Worm (Caenorhabditis elegans) whole organism, L4 larva: ENCODE results near the gene pms-2.
A peak's percentile ranks its signal among the peaks of the same experiment; 100 is the strongest.

ENCODE experiments used
- D1046.2 ChIP-seq: fragments of 200-800 bp; sonication (Bioruptor generic); IDR thresholded peaks from 2 replicates; pipeline ENCODE4 v1.3.6; 2022; ENCODE audit warnings: missing genetic modification characterization, missing compliant biosample characterization
- F37D6.2 ChIP-seq: sonication (generic microtip); optimal IDR thresholded peaks from 2 replicates; lab custom pipeline; 2016; ENCODE audit warnings: mild to moderate bottlenecking, missing genetic modification characterization, missing compliant biosample characterization
- Y48G9A.11 ChIP-seq: fragments of 200-800 bp; sonication (Bioruptor generic); IDR thresholded peaks from 2 replicates; pipeline ENCODE4 v1.3.6; 2022; ENCODE audit warnings: missing genetic modification reagents, missing genetic modification characterization, missing compliant biosample characterization
- Y5F2A.4 ChIP-seq: fragments of 200-800 bp; sonication (Bioruptor generic); optimal IDR thresholded peaks from 2 replicates; lab custom pipeline; 2018; ENCODE audit warnings: mild to moderate bottlenecking, missing genetic modification characterization, missing compliant biosample characterization
- aha-1 ChIP-seq: fragments of 150-350 bp; peaks from one replicate; lab custom pipeline; 2014; ENCODE audit warnings: missing biosample characterization, missing genetic modification characterization
- ama-1 ChIP-seq: fragments of 150-350 bp; optimal IDR thresholded peaks from 2 replicates; lab custom pipeline; 2014; ENCODE audit warnings: inconsistent platforms, mixed read lengths
- ceh-32 ChIP-seq: sonication (generic microtip); optimal IDR thresholded peaks from 2 replicates; lab custom pipeline; 2016; ENCODE audit warnings: mild to moderate bottlenecking, missing genetic modification characterization, missing compliant biosample characterization; ENCODE audit not compliant: poor library complexity
- ceh-62 ChIP-seq: sonication (generic microtip); optimal IDR thresholded peaks from 2 replicates; lab custom pipeline; 2017; ENCODE audit warnings: missing biosample characterization, missing genetic modification characterization
- ces-1 ChIP-seq: fragments of 150-350 bp; sonication (generic microtip); optimal IDR thresholded peaks from 4 replicates; lab custom pipeline; 2014; ENCODE audit warnings: missing biosample characterization, missing genetic modification reagents, missing genetic modification characterization
- ctbp-1 ChIP-seq: fragments of 200-800 bp; sonication (Bioruptor generic); IDR thresholded peaks from 2 replicates; pipeline ENCODE4 v1.3.6; 2022; ENCODE audit warnings: missing genetic modification reagents, missing genetic modification characterization, missing compliant biosample characterization
- daf-19 ChIP-seq: fragments of 200-800 bp; sonication (Bioruptor generic); conservative IDR thresholded peaks from 2 replicates; pipeline ENCODE4 v1.3.6; 2022; ENCODE audit warnings: missing genetic modification characterization, missing compliant biosample characterization
- daf-8 ChIP-seq: fragments of 200-800 bp; sonication (Bioruptor generic); IDR thresholded peaks from 2 replicates; pipeline ENCODE4 v1.3.6; 2022; ENCODE audit warnings: missing genetic modification characterization, missing compliant biosample characterization
- dmd-6 ChIP-seq: fragments of 200-800 bp; sonication (Bioruptor generic); IDR thresholded peaks from 2 replicates; pipeline ENCODE4 v1.3.6; 2022; ENCODE audit warnings: missing genetic modification reagents, missing genetic modification characterization, missing compliant biosample characterization
- dmd-9 ChIP-seq: fragments of 200-800 bp; sonication (Bioruptor generic); IDR thresholded peaks from 2 replicates; pipeline ENCODE4 v1.3.6; 2022; ENCODE audit warnings: missing genetic modification reagents, missing genetic modification characterization, missing compliant biosample characterization
- gei-8 ChIP-seq: fragments of 200-800 bp; sonication (Bioruptor generic); optimal IDR thresholded peaks from 2 replicates; lab custom pipeline; 2018; ENCODE audit warnings: mild to moderate bottlenecking, missing genetic modification characterization, missing compliant biosample characterization
- hif-1 ChIP-seq, 2 experiments: sonication (generic microtip); optimal IDR thresholded peaks; 2 replicates each; lab custom pipeline; 2016 to 2017; ENCODE audit warnings: missing compliant biosample characterization in 2 of 2, missing genetic modification characterization in 2 of 2, missing genetic modification reagents in 2 of 2, missing genotype in 2 of 2, mild to moderate bottlenecking in 1 of 2
- hlh-30 ChIP-seq: sonication (generic microtip); optimal IDR thresholded peaks from 2 replicates; lab custom pipeline; 2017; ENCODE audit warnings: antibody characterized with exemption, mild to moderate bottlenecking, missing genetic modification characterization, missing compliant biosample characterization; ENCODE audit not compliant: insufficient read depth
- lim-7 ChIP-seq: fragments of 200-800 bp; sonication (Bioruptor generic); IDR thresholded peaks from 2 replicates; pipeline ENCODE4 v1.3.6; 2022; ENCODE audit warnings: missing genetic modification characterization, missing compliant biosample characterization
- lin-13 ChIP-seq: fragments of 150-350 bp; optimal IDR thresholded peaks from 2 replicates; lab custom pipeline; 2014; ENCODE audit warnings: missing biosample characterization, missing genetic modification reagents, missing genetic modification characterization
- lin-39 ChIP-seq: fragments of 150-350 bp; optimal IDR thresholded peaks from 2 replicates; lab custom pipeline; 2014; ENCODE audit warnings: missing biosample characterization, missing genetic modification reagents, missing genetic modification characterization
- lir-3 ChIP-seq: sonication (generic microtip); optimal IDR thresholded peaks from 2 replicates; lab custom pipeline; 2016; ENCODE audit warnings: mild to moderate bottlenecking, missing genetic modification characterization, missing compliant biosample characterization
- lsy-2 ChIP-seq, 2 experiments: fragments of 150-350 bp in 1 of 2; sonication (generic microtip) in 1 of 2; optimal IDR thresholded peaks; 2 replicates each; lab custom pipeline; 2014 to 2017; ENCODE audit warnings: missing biosample characterization in 2 of 2, missing genetic modification characterization in 2 of 2
- madf-5 ChIP-seq, 2 experiments: fragments of 200-800 bp; sonication (Bioruptor generic); IDR thresholded peaks; 2 replicates each; pipeline ENCODE4 v1.3.6; 2022; ENCODE audit warnings: missing compliant biosample characterization in 2 of 2, missing genetic modification characterization in 2 of 2
- mdl-1 ChIP-seq, 2 experiments: fragments of 150-350 bp in 1 of 2; sonication (generic microtip) in 1 of 2; optimal IDR thresholded peaks; 2 replicates each; lab custom pipeline; 2014 to 2017; ENCODE audit warnings: missing biosample characterization in 2 of 2, missing genetic modification characterization in 2 of 2
- mep-1 ChIP-seq: fragments of 150-350 bp; sonication (generic microtip); optimal IDR thresholded peaks from 3 replicates; lab custom pipeline; 2014; ENCODE audit warnings: missing biosample characterization, missing genetic modification characterization
- mxl-3 ChIP-seq: fragments of 200-800 bp; sonication (Bioruptor generic); optimal IDR thresholded peaks from 2 replicates; lab custom pipeline; 2018; ENCODE audit warnings: mild to moderate bottlenecking, missing genetic modification characterization, missing compliant biosample characterization
- nhr-10 ChIP-seq: fragments of 150-350 bp; optimal IDR thresholded peaks from 2 replicates; lab custom pipeline; 2014; ENCODE audit warnings: missing biosample characterization, missing genetic modification characterization
- nhr-11 ChIP-seq: fragments of 150-350 bp; optimal IDR thresholded peaks from 2 replicates; lab custom pipeline; 2014; ENCODE audit warnings: missing biosample characterization, missing genetic modification characterization
- nhr-28 ChIP-seq: fragments of 150-350 bp; optimal IDR thresholded peaks from 2 replicates; lab custom pipeline; 2014; ENCODE audit warnings: missing biosample characterization, missing genetic modification characterization
- pha-4 ChIP-seq, 2 experiments: fragments of 150-350 bp in 1 of 2; fragments of 200-800 bp in 1 of 2; sonication (Bioruptor generic) in 1 of 2; IDR thresholded peaks in 1 of 2; optimal IDR thresholded peaks in 1 of 2; 2 replicates each; pipeline versions ENCODE4 v1.3.6 to Lab custom; 2014 to 2022; ENCODE audit warnings: missing genetic modification characterization in 2 of 2, missing genetic modification reagents in 2 of 2, missing biosample characterization in 1 of 2, missing compliant biosample characterization in 1 of 2
- php-3 ChIP-seq: fragments of 200-800 bp; sonication (Bioruptor generic); IDR thresholded peaks from 2 replicates; pipeline ENCODE4 v1.3.6; 2022; ENCODE audit warnings: missing genetic modification reagents, missing genetic modification characterization, missing compliant biosample characterization
- pqm-1 ChIP-seq: sonication (generic microtip); optimal IDR thresholded peaks from 2 replicates; lab custom pipeline; 2017; ENCODE audit warnings: missing biosample characterization, missing genetic modification characterization
- rbr-2 ChIP-seq: sonication (generic microtip); optimal IDR thresholded peaks from 2 replicates; lab custom pipeline; 2016; ENCODE audit warnings: missing genotype, missing genetic modification characterization, missing compliant biosample characterization
- saeg-2 ChIP-seq: fragments of 200-800 bp; sonication (Bioruptor generic); IDR thresholded peaks from 2 replicates; pipeline ENCODE4 v1.3.6; 2022; ENCODE audit warnings: missing genetic modification reagents, missing genetic modification characterization, missing compliant biosample characterization
- snpc-4 ChIP-seq: fragments of 150-350 bp; optimal IDR thresholded peaks from 2 replicates; lab custom pipeline; 2014; ENCODE audit warnings: missing biosample characterization, missing genetic modification characterization
- spr-3 ChIP-seq: fragments of 200-800 bp; sonication (Bioruptor generic); optimal IDR thresholded peaks from 2 replicates; lab custom pipeline; 2018; ENCODE audit warnings: mild to moderate bottlenecking, missing genetic modification characterization, missing compliant biosample characterization
- tag-97 ChIP-seq: fragments of 200-800 bp; sonication (Bioruptor generic); IDR thresholded peaks from 2 replicates; pipeline ENCODE4 v1.3.6; 2022; ENCODE audit warnings: missing genetic modification characterization, missing compliant biosample characterization
- unc-62 ChIP-seq, 3 experiments: fragments of 150-350 bp in 1 of 3; sonication (generic microtip); optimal IDR thresholded peaks in 2 of 3; peaks in 1 of 3; 1 replicate in 1 of 3; 2 replicates in 2 of 3; lab custom pipeline; 2014 to 2017; ENCODE audit warnings: missing biosample characterization in 3 of 3, missing genetic modification characterization in 3 of 3, missing genetic modification reagents in 3 of 3, missing genotype in 1 of 3
- vab-7 ChIP-seq: fragments of 200-800 bp; sonication (Bioruptor generic); IDR thresholded peaks from 2 replicates; pipeline ENCODE4 v1.3.6; 2022; ENCODE audit warnings: missing genetic modification reagents, missing genetic modification characterization, missing compliant biosample characterization
- zfp-2 ChIP-seq: sonication (generic microtip); optimal IDR thresholded peaks from 2 replicates; lab custom pipeline; 2016; ENCODE audit warnings: mild to moderate bottlenecking, missing genetic modification characterization, missing compliant biosample characterization
- zfp-3 ChIP-seq: fragments of 200-800 bp; sonication (Bioruptor generic); conservative IDR thresholded peaks from 2 replicates; pipeline ENCODE4 v1.3.6; 2022; ENCODE audit warnings: missing genetic modification reagents, missing genetic modification characterization, missing compliant biosample characterization
- ztf-11 ChIP-seq: fragments of 150-350 bp; optimal IDR thresholded peaks from 2 replicates; lab custom pipeline; 2014; ENCODE audit warnings: missing biosample characterization, missing genetic modification characterization
- ztf-7 ChIP-seq: fragments of 150-350 bp; optimal IDR thresholded peaks from 2 replicates; lab custom pipeline; 2014; ENCODE audit warnings: missing biosample characterization, missing genetic modification characterization

pms-2 gene

ce11 chrV:11570169-11570651, at the start of gene pms-2, which contains the start of gene nhr-101:
Gene pms-2 (minus strand): TSS chrV:11570601.
Gene nhr-101 (plus strand): TSS chrV:11570476.
- TF ChIP-seq ces-1 (GFP tag; lab: Kevin White, UChicago) (no peak), ctbp-1 (GFP tag; lab: Robert Waterston, UW) (no peak), zfp-2 (tag; lab: Kevin White, UChicago) (no peak), nhr-28 (tag; lab: Kevin White, UChicago) (peak; percentile 22), pha-4 (GFP tag; IDR thresholded peaks at IDR 0.05; lab: Robert Waterston, UW) (no peak), pha-4 (tag; optimal IDR thresholded peaks at IDR 0.05; lab: Kevin White, UChicago) (no peak), vab-7 (no peak), tag-97 (GFP tag; lab: Robert Waterston, UW) (no peak), saeg-2 (GFP tag; lab: Robert Waterston, UW) (no peak), mxl-3 (GFP tag; lab: Kevin White, UChicago) (peak; percentile 61), mdl-1 (tag; optimal IDR thresholded peaks at IDR 0.05; lab: Kevin White, UChicago) (peak in 1 of 2 experiments; percentile 53), hlh-30 (tag; lab: Kevin White, UChicago) (peak; percentile 73), dmd-6 (GFP tag; lab: Robert Waterston, UW) (peak; percentile 32), dmd-9 (GFP tag; lab: Robert Waterston, UW) (no peak), lsy-2 (tag; optimal IDR thresholded peaks at IDR 0.05; lab: Kevin White, UChicago) (no peak), D1046.2 (no peak), ceh-62 (tag; lab: Kevin White, UChicago) (no peak), lim-7 (no peak)

DNA sequence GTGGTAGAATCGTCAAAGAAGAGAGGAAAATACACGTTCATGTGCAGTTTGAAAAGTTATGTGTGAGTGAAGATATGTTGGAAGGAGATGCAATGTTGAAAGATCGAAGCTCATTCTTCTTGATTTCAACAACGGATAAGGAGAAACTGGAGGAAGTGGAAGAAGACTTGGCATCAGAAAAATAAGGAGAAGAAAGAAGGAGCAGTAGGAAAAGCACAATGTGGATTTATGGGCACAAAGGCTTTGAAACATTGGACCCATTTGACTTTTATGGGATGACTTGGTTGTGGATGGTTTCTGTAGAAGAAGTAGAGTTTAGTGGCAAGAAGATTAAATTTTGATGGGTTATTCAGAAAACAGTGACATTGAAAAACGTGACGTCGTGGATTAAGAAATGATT, 49.7 kb upstream of the pms-2 start:
- no peak for TF ChIP-seq lin-13 (GFP tag; lab: Kevin White, UChicago)
- no peak for TF ChIP-seq hif-1 (tag; optimal IDR thresholded peaks at IDR 0.05; lab: Kevin White, UChicago)
- TF ChIP-seq ama-1 (lab: Kevin White, UChicago), result no peak
- TF ChIP-seq daf-19 (GFP tag; lab: Robert Waterston, UW), result no peak
- TF ChIP-seq nhr-11, result no peak
- peak in 1 of 2 experiments; percentile 47 for TF ChIP-seq unc-62 (GFP tag; optimal IDR thresholded peaks at IDR 0.05 in 1 of 2; lab: Kevin White, UChicago)
- no peak for TF ChIP-seq unc-62 (tag; optimal IDR thresholded peaks at IDR 0.05; lab: Kevin White, UChicago)
- no peak for TF ChIP-seq F37D6.2 (tag; lab: Kevin White, UChicago)

DNA sequence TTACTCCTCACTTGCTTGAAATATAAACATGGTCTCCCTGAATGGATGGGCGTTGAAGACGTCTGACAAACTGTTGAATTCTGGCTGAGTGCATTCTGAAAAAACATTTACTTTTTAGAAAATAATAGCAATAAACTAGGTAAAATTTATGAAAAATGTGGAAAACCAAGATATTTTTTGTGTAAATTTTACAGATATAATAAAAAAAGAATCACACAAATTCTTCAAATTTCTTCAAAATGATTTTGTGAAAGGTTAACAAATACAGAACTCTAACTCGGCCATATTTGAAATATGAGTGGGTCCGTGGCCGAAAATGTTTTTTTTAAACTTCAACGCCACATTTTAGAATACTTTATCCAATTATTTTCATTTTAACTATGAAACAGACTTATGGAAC, 47.8 kb upstream of the pms-2 start, which contains the start of gene glb-15:
Gene glb-15 (minus strand): TSS at position 101 of the 400 bp plus-strand sequence.
- TF ChIP-seq daf-19 (GFP tag; lab: Robert Waterston, UW) (no peak), ctbp-1 (GFP tag; lab: Robert Waterston, UW) (no peak), lir-3 (tag; lab: Kevin White, UChicago) (no peak), ceh-62 (tag; lab: Kevin White, UChicago) (no peak)

ce11 chrV:11616813-11617212, 46.4 kb upstream of the pms-2 start:
- TF ChIP-seq aha-1 (tag; lab: Kevin White, UChicago), result peak; percentile 84
- peak in 1 of 2 experiments; percentile 45 for TF ChIP-seq unc-62 (GFP tag; optimal IDR thresholded peaks at IDR 0.05 in 1 of 2; lab: Kevin White, UChicago)
- TF ChIP-seq unc-62 (tag; optimal IDR thresholded peaks at IDR 0.05; lab: Kevin White, UChicago), result no peak
- TF ChIP-seq ztf-11 (tag; lab: Kevin White, UChicago), result no peak
- no peak for TF ChIP-seq rbr-2 (tag; lab: Kevin White, UChicago)
- TF ChIP-seq snpc-4 (tag; lab: Kevin White, UChicago), result no peak
- TF ChIP-seq lin-39, result no peak
- no peak for TF ChIP-seq daf-8 (GFP tag; lab: Robert Waterston, UW)
- no peak for TF ChIP-seq nhr-11
- TF ChIP-seq madf-5 (GFP tag; IDR thresholded peaks at IDR 0.05; lab: Robert Waterston, UW), result 0 out of 4 replicates have a peak, but pooled peaks of 1 of the 2 experiments have one; percentile 11
- no peak for TF ChIP-seq ztf-7 (tag; lab: Kevin White, UChicago)
- no peak for TF ChIP-seq zfp-2 (tag; lab: Kevin White, UChicago)
- 0 out of 2 replicates have a peak, but pooled peaks have one; percentile 71 for TF ChIP-seq zfp-3 (GFP tag; lab: Robert Waterston, UW)
- TF ChIP-seq ama-1 (lab: Kevin White, UChicago), result peak; percentile 67
- no peak for TF ChIP-seq pqm-1 (tag; lab: Kevin White, UChicago)
- no peak for TF ChIP-seq Y48G9A.11 (GFP tag; lab: Robert Waterston, UW)
- no peak for TF ChIP-seq ceh-32 (tag; lab: Kevin White, UChicago)
- no peak for TF ChIP-seq gei-8
- no peak for TF ChIP-seq mep-1
- TF ChIP-seq spr-3, result no peak
- no peak for TF ChIP-seq daf-19 (GFP tag; lab: Robert Waterston, UW)
- no peak for TF ChIP-seq ceh-62 (tag; lab: Kevin White, UChicago)
- TF ChIP-seq Y5F2A.4, result no peak
- peak; percentile 24 for TF ChIP-seq nhr-10 (tag; lab: Kevin White, UChicago)
- TF ChIP-seq php-3 (GFP tag; lab: Robert Waterston, UW), result no peak
